Fruit fly (Drosophila melanogaster) whole organism, embryonic: ENCODE measurements around the gene Cwc25.

Experiments
- Ada2b ChIP-seq: fragments of 200-800 bp; sonication (Bioruptor generic); IDR thresholded peaks from 2 replicates; pipeline ENCODE4 v1.3.6; 2022; ENCODE audit warnings: missing biosample characterization, missing genetic modification characterization
- Antp ChIP-seq: fragments of 200-800 bp; sonication (Bioruptor generic); optimal IDR thresholded peaks from 3 replicates; lab custom pipeline; 2016; ENCODE audit warnings: missing biosample characterization, missing genetic modification characterization
- B-H2 ChIP-seq: fragments of 200-800 bp; sonication (Bioruptor generic); optimal IDR thresholded peaks from 2 replicates; lab custom pipeline; 2018; ENCODE audit warnings: missing biosample characterization, mild to moderate bottlenecking, missing genetic modification characterization
- CG10321 ChIP-seq: fragments of 200-800 bp; sonication (Bioruptor generic); IDR thresholded peaks from 2 replicates; pipeline ENCODE4 v1.3.6; 2022; ENCODE audit warnings: missing biosample characterization, missing genetic modification characterization
- CG10979 ChIP-seq: fragments of 200-800 bp; sonication (Bioruptor generic); optimal IDR thresholded peaks from 2 replicates; lab custom pipeline; 2018; ENCODE audit warnings: missing biosample characterization, mild to moderate bottlenecking, missing genetic modification characterization, moderate library complexity
- CG12659 ChIP-seq: fragments of 200-800 bp; sonication (Bioruptor generic); optimal IDR thresholded peaks from 3 replicates; lab custom pipeline; 2017; ENCODE audit warnings: mild to moderate bottlenecking, missing biosample characterization, missing genetic modification reagents, missing genetic modification characterization
- CG13624 ChIP-seq: fragments of 200-800 bp; sonication (Bioruptor generic); optimal IDR thresholded peaks from 2 replicates; lab custom pipeline; 2016; ENCODE audit warnings: missing biosample characterization, missing genetic modification characterization
- CG13775 ChIP-seq: fragments of 200-800 bp; sonication (Bioruptor generic); optimal IDR thresholded peaks from 3 replicates; lab custom pipeline; 2017; ENCODE audit warnings: missing biosample characterization, mild to moderate bottlenecking, missing genetic modification characterization
- CG1529 ChIP-seq: fragments of 200-800 bp; sonication (Bioruptor generic); optimal IDR thresholded peaks from 3 replicates; lab custom pipeline; 2018; ENCODE audit warnings: missing biosample characterization, missing genetic modification characterization
- CG17186 ChIP-seq: fragments of 200-800 bp; sonication (Bioruptor generic); optimal IDR thresholded peaks from 3 replicates; lab custom pipeline; 2017; ENCODE audit warnings: missing biosample characterization, missing genetic modification reagents, missing genetic modification characterization
- CG17385 ChIP-seq: fragments of 200-800 bp; sonication (Bioruptor generic); optimal IDR thresholded peaks from 3 replicates; lab custom pipeline; 2018; ENCODE audit warnings: missing biosample characterization, mild to moderate bottlenecking, missing genetic modification characterization
- CG17829 ChIP-seq: fragments of 200-800 bp; optimal IDR thresholded peaks from 2 replicates; lab custom pipeline; 2019; ENCODE audit warnings: missing biosample characterization, mild to moderate bottlenecking, missing genetic modification characterization, moderate library complexity
- CG2202 ChIP-seq: fragments of 200-800 bp; sonication (Bioruptor generic); optimal IDR thresholded peaks from 2 replicates; lab custom pipeline; 2018; ENCODE audit warnings: missing biosample characterization, mild to moderate bottlenecking, missing genetic modification characterization
- CG30020 ChIP-seq: fragments of 200-800 bp; optimal IDR thresholded peaks from 2 replicates; lab custom pipeline; 2019; ENCODE audit warnings: missing biosample characterization, mild to moderate bottlenecking, missing genetic modification characterization, moderate library complexity
- CG30431 ChIP-seq: fragments of 200-800 bp; sonication (Bioruptor generic); optimal IDR thresholded peaks from 2 replicates; lab custom pipeline; 2017; ENCODE audit warnings: missing biosample characterization, missing genetic modification characterization
- CG31365 ChIP-seq: fragments of 200-800 bp; sonication (Bioruptor generic); optimal IDR thresholded peaks from 2 replicates; lab custom pipeline; 2018; ENCODE audit warnings: missing biosample characterization, mild to moderate bottlenecking, missing genetic modification characterization
- CG3726 ChIP-seq: fragments of 200-800 bp; sonication (Bioruptor generic); IDR thresholded peaks from 3 replicates; pipeline ENCODE4, ENCODE4 v1.3.6; 2022; ENCODE audit warnings: missing biosample characterization, missing genetic modification characterization
- CG42726 ChIP-seq: fragments of 200-800 bp; sonication (Bioruptor generic); IDR thresholded peaks from 2 replicates; pipeline ENCODE4 v1.3.6; 2022; ENCODE audit warnings: missing biosample characterization, missing genetic modification characterization; ENCODE audit not compliant: partially characterized antibody
- CG7372 ChIP-seq: fragments of 200-800 bp; sonication (Bioruptor generic); IDR thresholded peaks from 2 replicates; pipeline ENCODE4 v1.3.6; 2022; ENCODE audit warnings: missing biosample characterization, missing genetic modification characterization
- Deaf1 ChIP-seq: fragments of 200-800 bp; optimal IDR thresholded peaks from 3 replicates; lab custom pipeline; 2019; ENCODE audit warnings: missing biosample characterization, mild to moderate bottlenecking, missing genetic modification characterization, moderate library complexity
- Dfd ChIP-seq, 2 experiments: fragments of >200 bp; optimal IDR thresholded peaks; 2 replicates each; lab custom pipeline; 2017; ENCODE audit warnings: missing biosample characterization in 2 of 2, missing genetic modification characterization in 2 of 2
- Dip3 ChIP-seq: fragments of 200-800 bp; sonication (Bioruptor generic); optimal IDR thresholded peaks from 3 replicates; lab custom pipeline; 2016; ENCODE audit warnings: missing biosample characterization, missing genetic modification characterization
- Doc3 ChIP-seq: fragments of 200-800 bp; sonication (Bioruptor generic); IDR thresholded peaks from 3 replicates; pipeline ENCODE4 v1.3.6; 2022; ENCODE audit warnings: missing biosample characterization, missing genetic modification characterization; ENCODE audit not compliant: partially characterized antibody
- Ets65A ChIP-seq: fragments of 200-800 bp; sonication (Bioruptor generic); peaks from one replicate; lab custom pipeline; 2016; ENCODE audit warnings: missing biosample characterization, missing genetic modification characterization
- Fer2 ChIP-seq: fragments of 200-800 bp; sonication (Bioruptor generic); optimal IDR thresholded peaks from 2 replicates; lab custom pipeline; 2018; ENCODE audit warnings: missing biosample characterization, mild to moderate bottlenecking, missing genetic modification characterization, moderate library complexity
- MTF-1 ChIP-seq: fragments of 200-800 bp; sonication (Bioruptor generic); optimal IDR thresholded peaks from 2 replicates; lab custom pipeline; 2018; ENCODE audit warnings: missing biosample characterization, mild to moderate bottlenecking, missing genetic modification characterization, borderline replicate concordance
- Med ChIP-seq: fragments of 200-800 bp; sonication (Bioruptor generic); peaks from one replicate; lab custom pipeline; 2016; ENCODE audit warnings: missing biosample characterization, missing genetic modification characterization, mild to moderate bottlenecking, inconsistent platforms, moderate library complexity
- Pdp1 ChIP-seq, 2 experiments: fragments of 200-800 bp; sonication (Bioruptor generic); optimal IDR thresholded peaks; 3 replicates each; lab custom pipeline; 2016; ENCODE audit warnings: missing biosample characterization in 2 of 2, missing genetic modification characterization in 2 of 2, mild to moderate bottlenecking in 1 of 2, moderate library complexity in 1 of 2
- Side ChIP-seq: fragments of 200-800 bp; sonication (Bioruptor generic); optimal IDR thresholded peaks from 2 replicates; lab custom pipeline; 2016; ENCODE audit warnings: missing biosample characterization, missing genetic modification characterization
- Usf ChIP-seq: fragments of 200-800 bp; sonication (Bioruptor generic); optimal IDR thresholded peaks from 2 replicates; lab custom pipeline; 2017; ENCODE audit warnings: missing genotype, missing biosample characterization, missing genetic modification characterization
- ac ChIP-seq: fragments of 200-800 bp; sonication (Bioruptor generic); optimal IDR thresholded peaks from 3 replicates; lab custom pipeline; 2017; ENCODE audit warnings: missing biosample characterization, mild to moderate bottlenecking, missing genetic modification characterization
- aop ChIP-seq: fragments of 200-800 bp; sonication (Bioruptor generic); IDR thresholded peaks from 2 replicates; pipeline ENCODE4 v1.3.6; 2022; ENCODE audit warnings: missing biosample characterization, missing genetic modification characterization
- az2 ChIP-seq: fragments of 200-800 bp; sonication (Bioruptor generic); optimal IDR thresholded peaks from 3 replicates; lab custom pipeline; 2016; ENCODE audit warnings: missing biosample characterization, missing genetic modification characterization
- btn ChIP-seq: fragments of 200-800 bp; sonication (Bioruptor generic); optimal IDR thresholded peaks from 2 replicates; lab custom pipeline; 2016; ENCODE audit warnings: missing biosample characterization, missing genetic modification characterization
- cato ChIP-seq: fragments of 200-800 bp; sonication (Bioruptor generic); optimal IDR thresholded peaks from 2 replicates; lab custom pipeline; 2016; ENCODE audit warnings: missing biosample characterization, missing genetic modification characterization, borderline replicate concordance
- chn ChIP-seq: fragments of 200-800 bp; sonication (Bioruptor generic); optimal IDR thresholded peaks from 2 replicates; lab custom pipeline; 2016; ENCODE audit warnings: missing biosample characterization, missing genetic modification characterization
- ems ChIP-seq: fragments of 200-800 bp; sonication (Bioruptor generic); optimal IDR thresholded peaks from 3 replicates; lab custom pipeline; 2016; ENCODE audit warnings: missing biosample characterization, missing genetic modification characterization
- esg ChIP-seq: fragments of 200-800 bp; sonication (Bioruptor generic); conservative IDR thresholded peaks from 2 replicates; pipeline ENCODE4 v1.3.6; 2022; ENCODE audit warnings: missing biosample characterization, missing genetic modification characterization
- exex ChIP-seq: fragments of 200-800 bp; sonication (Bioruptor generic); optimal IDR thresholded peaks from 4 replicates; lab custom pipeline; 2018; ENCODE audit warnings: missing biosample characterization, mild to moderate bottlenecking, missing genetic modification characterization, moderate library complexity
- gcm2 ChIP-seq: fragments of 200-800 bp; sonication (Bioruptor generic); optimal IDR thresholded peaks from 2 replicates; lab custom pipeline; 2016; ENCODE audit warnings: missing biosample characterization, missing genetic modification characterization
- gt ChIP-seq: fragments of 200-800 bp; sonication (Bioruptor generic); IDR thresholded peaks from 2 replicates; pipeline ENCODE4 v1.3.6; 2022; ENCODE audit warnings: missing biosample characterization, missing genetic modification characterization
- ind ChIP-seq: fragments of 200-800 bp; sonication (Bioruptor generic); optimal IDR thresholded peaks from 3 replicates; lab custom pipeline; 2016; ENCODE audit warnings: missing biosample characterization, missing genetic modification characterization
- nmo ChIP-seq: fragments of 200-800 bp; sonication (Bioruptor generic); optimal IDR thresholded peaks from 2 replicates; lab custom pipeline; 2018; ENCODE audit warnings: missing biosample characterization, mild to moderate bottlenecking, missing genetic modification characterization, moderate library complexity
- pan ChIP-seq, 4 experiments: fragments of >200 bp in 3 of 4; fragments of 200-800 bp in 1 of 4; sonication (Bioruptor generic) in 1 of 4; optimal IDR thresholded peaks in 3 of 4; IDR thresholded peaks in 1 of 4; 2 replicates each; pipeline versions ENCODE4 v1.3.6 to Lab custom; 2017 to 2022; ENCODE audit warnings: missing biosample characterization in 2 of 4, missing genetic modification characterization in 2 of 4, mixed read lengths in 1 of 4
- pb ChIP-seq: fragments of 200-800 bp; sonication (Bioruptor generic); optimal IDR thresholded peaks from 3 replicates; lab custom pipeline; 2016; ENCODE audit warnings: missing biosample characterization, missing genetic modification characterization
- sd ChIP-seq: fragments of 200-800 bp; sonication (Bioruptor generic); optimal IDR thresholded peaks from 3 replicates; lab custom pipeline; 2018; ENCODE audit warnings: missing biosample characterization, mild to moderate bottlenecking, missing genetic modification characterization, moderate library complexity
- sima ChIP-seq: fragments of 200-800 bp; sonication (Bioruptor generic); optimal IDR thresholded peaks from 2 replicates; lab custom pipeline; 2016; ENCODE audit warnings: missing biosample characterization, missing genetic modification characterization
- sob ChIP-seq: fragments of 200-800 bp; sonication (Bioruptor generic); IDR thresholded peaks from 2 replicates; pipeline ENCODE4 v1.3.6; 2022; ENCODE audit warnings: missing biosample characterization, missing genetic modification characterization
- sr ChIP-seq: fragments of 200-800 bp; sonication (Bioruptor generic); IDR thresholded peaks from 3 replicates; pipeline ENCODE4 v1.3.6; 2022; ENCODE audit warnings: missing biosample characterization, missing genetic modification characterization
- tgo ChIP-seq: fragments of 200-800 bp; sonication (Bioruptor generic); IDR thresholded peaks from 3 replicates; pipeline ENCODE4 v1.3.6; 2022; ENCODE audit warnings: missing biosample characterization, missing genetic modification characterization
- twi ChIP-seq: fragments of 200-800 bp; optimal IDR thresholded peaks from 2 replicates; lab custom pipeline; 2019; ENCODE audit warnings: missing biosample characterization, mild to moderate bottlenecking, missing genetic modification characterization, moderate library complexity
- zen2 ChIP-seq: fragments of 200-800 bp; sonication (Bioruptor generic); IDR thresholded peaks from 3 replicates; pipeline ENCODE4 v1.3.6; 2022; ENCODE audit warnings: missing biosample characterization, missing genetic modification characterization; ENCODE audit not compliant: partially characterized antibody

Cwc25 gene

DNA sequence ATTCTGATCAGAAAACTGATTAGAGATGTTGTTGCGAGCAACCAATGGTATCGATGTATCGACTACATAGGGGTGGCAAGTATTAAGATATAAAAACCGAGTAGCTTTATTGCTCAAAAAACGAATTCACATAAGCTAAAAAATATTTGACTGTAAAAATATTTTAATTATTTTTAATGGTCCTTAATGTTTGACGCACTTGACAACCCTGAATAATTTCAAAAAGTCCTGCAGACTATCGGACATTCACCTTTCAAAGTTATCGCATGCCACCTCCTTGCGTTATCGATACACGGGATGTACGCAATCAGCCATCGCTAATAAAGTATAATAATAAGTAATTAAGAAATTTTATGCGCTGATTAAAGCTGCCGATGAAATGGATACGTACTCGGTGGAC, 14.8 kb downstream of the Cwc25 start, which contains the start of the genes HemK2, Snapin and Tnpo-SR (continued):
- TF ChIP-seq CG13775 (GFP tag; lab: Kevin White, UChicago) (peak; percentile 93), pb (GFP tag; lab: Kevin White, UChicago) (peak; percentile 68), MTF-1 (peak; percentile 64), btn (GFP tag; lab: Kevin White, UChicago) (peak; percentile 53), exex (tag; lab: Kevin White, UChicago) (peak; percentile 81), CG13624 (peak; percentile 87), CG17829 (peak; percentile 94), CG30431 (peak; percentile 81), CG10321 (GFP tag; lab: Robert Waterston, UW) (peak; percentile 47; the same call in 1 of the 2 replicates), CG30020 (peak; percentile 84), az2 (peak; percentile 88), gcm2 (peak; percentile 74), CG2202 (tag; lab: Kevin White, UChicago) (peak; percentile 82), ac (peak; percentile 61), Fer2 (tag; lab: Kevin White, UChicago) (peak; percentile 91), sob (peak; percentile 96), CG7372 (GFP tag; lab: Robert Waterston, UW) (peak; percentile 94), CG10979 (tag; lab: Kevin White, UChicago) (peak; percentile 85), ems (GFP tag; lab: Kevin White, UChicago) (peak; percentile 82), gt (GFP tag; lab: Robert Waterston, UW) (peak; percentile 91), nmo (GFP tag; lab: Kevin White, UChicago) (peak; percentile 96), CG12659 (peak; percentile 96), Antp (GFP tag; lab: Kevin White, UChicago) (peak; percentile 82), B-H2 (GFP tag; lab: Kevin White, UChicago) (peak; percentile 95), CG17385 (GFP tag; lab: Kevin White, UChicago) (peak; percentile 84), Deaf1 (tag; lab: Kevin White, UChicago) (peak; percentile 70), tgo (GFP tag; lab: Robert Waterston, UW) (peak; percentile 95), sima (no peak), Side (GFP tag; lab: Kevin White, UChicago) (peak; percentile 79), sr (GFP tag; lab: Robert Waterston, UW) (peak; percentile 56; the same call in 1 of the 3 replicates), chn (peak; percentile 88), Doc3 (peak; percentile 98), CG1529 (GFP tag; lab: Kevin White, UChicago) (peak; percentile 71), esg (GFP tag; lab: Robert Waterston, UW) (peak; percentile 88), Ada2b (GFP tag; lab: Robert Waterston, UW) (peak; percentile 91), Usf (GFP tag; lab: Kevin White, UChicago) (peak; percentile 82), sd (tag; lab: Kevin White, UChicago) (peak; percentile 85), Pdp1 (GFP tag; optimal IDR thresholded peaks at IDR 0.05; lab: Kevin White, UChicago) (peak; percentile 86 to 88), CG31365 (tag; lab: Kevin White, UChicago) (peak; percentile 22)

DNA sequence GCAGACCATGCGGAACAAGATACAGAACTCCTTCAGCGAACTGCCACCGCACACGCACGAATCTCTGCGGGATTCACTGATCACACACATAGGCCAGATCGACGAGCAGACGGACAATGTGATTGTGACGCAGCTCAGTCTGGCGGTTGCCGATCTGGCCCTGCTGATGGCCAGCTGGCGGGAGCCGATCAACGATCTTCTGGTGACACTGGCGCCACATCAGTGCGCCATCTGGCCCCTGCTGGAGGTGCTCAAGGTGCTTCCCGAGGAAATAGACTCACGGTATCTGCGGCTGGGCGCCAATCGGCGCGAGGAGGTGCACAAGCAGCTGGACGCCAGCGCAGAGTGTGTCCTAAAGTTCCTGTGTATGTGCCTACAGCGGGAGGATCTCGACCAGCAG, 15.4 kb downstream of the Cwc25 start:
- TF ChIP-seq Dfd (GFP tag; optimal IDR thresholded peaks at IDR 0.05; lab: Kevin White, UChicago) (no peak), cato (no peak), aop (GFP tag; lab: Robert Waterston, UW) (peak; percentile 29; the same call in 1 of the 2 replicates), Dip3 (GFP tag; lab: Kevin White, UChicago) (no peak), ind (GFP tag; lab: Kevin White, UChicago) (no peak), Med (GFP tag; lab: Kevin White, UChicago) (peak; percentile 36), Ets65A (peak; percentile 67), CG3726 (0 out of 3 replicates have a peak, but pooled peaks have one; percentile 54), pan (optimal IDR thresholded peaks at IDR 0.05; lab: Kevin White, UChicago) (no peak), pan (GFP tag; optimal IDR thresholded peaks at IDR 0.05 in 1 of 2, IDR thresholded peaks at IDR 0.05 in 1 of 2) (peak in 1 of 2 experiments; percentile 24), twi (tag; lab: Kevin White, UChicago) (no peak), CG42726 (GFP tag; lab: Robert Waterston, UW) (0 out of 2 replicates have a peak, but pooled peaks have one; percentile 21), CG7372 (GFP tag; lab: Robert Waterston, UW) (no peak), CG17186 (GFP tag; lab: Kevin White, UChicago) (no peak), zen2 (0 out of 3 replicates have a peak, but pooled peaks have one; percentile 12), sr (GFP tag; lab: Robert Waterston, UW) (0 out of 3 replicates have a peak, but pooled peaks have one; percentile 12)
- TF ChIP-seq, all 482 proteins: peak for 8
